Worm (Caenorhabditis elegans) whole organism, young adult: ENCODE results near the gene dnj-5.
A peak's percentile ranks its signal among the peaks of the same experiment; 100 is the strongest.

Experiments used
- B0035.1 ChIP-seq: sonication (generic microtip); optimal IDR thresholded peaks from 2 replicates; lab custom pipeline; 2016; ENCODE audit warnings: missing genetic modification characterization, mild to moderate bottlenecking, missing compliant biosample characterization, missing genotype, missing genetic modification reagents
- B0261.1 ChIP-seq: sonication (generic microtip); optimal IDR thresholded peaks from 2 replicates; lab custom pipeline; 2016; ENCODE audit warnings: mild to moderate bottlenecking, missing genetic modification characterization, moderate library complexity, missing compliant biosample characterization
- B0336.3 ChIP-seq: fragments of 200-800 bp; sonication (Bioruptor generic); IDR thresholded peaks from 2 replicates; pipeline ENCODE4 v1.3.6; 2022; ENCODE audit warnings: missing genetic modification characterization, missing compliant biosample characterization
- C17E4.6 ChIP-seq: fragments of 200-800 bp; sonication (Bioruptor generic); IDR thresholded peaks from 2 replicates; pipeline ENCODE4 v1.3.6; 2022; ENCODE audit warnings: missing genetic modification reagents, missing genetic modification characterization, missing compliant biosample characterization
- D2030.7 ChIP-seq: fragments of 200-800 bp; sonication (Bioruptor generic); IDR thresholded peaks from 2 replicates; pipeline ENCODE4 v1.3.6; 2022; ENCODE audit warnings: missing genetic modification reagents, missing genetic modification characterization, missing compliant biosample characterization
- F23B12.7 ChIP-seq: sonication (generic microtip); optimal IDR thresholded peaks from 2 replicates; lab custom pipeline; 2017; ENCODE audit warnings: missing genetic modification characterization, mild to moderate bottlenecking, missing compliant biosample characterization, antibody characterized with exemption, moderate library complexity; ENCODE audit not compliant: insufficient read depth
- F33H1.4 ChIP-seq: fragments of 200-800 bp; sonication (Bioruptor generic); IDR thresholded peaks from 2 replicates; pipeline ENCODE4 v1.3.6; 2022; ENCODE audit warnings: missing genetic modification reagents, missing genetic modification characterization, missing compliant biosample characterization
- F52B5.7 ChIP-seq: sonication (generic microtip); optimal IDR thresholded peaks from 2 replicates; lab custom pipeline; 2016; ENCODE audit warnings: mild to moderate bottlenecking, missing genetic modification characterization, missing compliant biosample characterization
- Y56A3A.18 ChIP-seq: fragments of 200-800 bp; sonication (Bioruptor generic); IDR thresholded peaks from 2 replicates; pipeline ENCODE4 v1.3.6; 2022; ENCODE audit warnings: missing genetic modification reagents, missing genetic modification characterization, missing compliant biosample characterization
- Y67H2A.10 ChIP-seq: fragments of 200-800 bp; sonication (Bioruptor generic); conservative IDR thresholded peaks from 2 replicates; pipeline ENCODE4 v1.3.6; 2022; ENCODE audit warnings: missing genetic modification reagents, missing genetic modification characterization, missing compliant biosample characterization
- Y95B8A.8 ChIP-seq: fragments of 200-800 bp; sonication (Bioruptor generic); IDR thresholded peaks from 2 replicates; pipeline ENCODE4 v1.3.6; 2022; ENCODE audit warnings: missing genetic modification reagents, missing genetic modification characterization, missing compliant biosample characterization
- ama-1 ChIP-seq, 3 experiments: fragments of 150-350 bp in 1 of 3; sonication (generic microtip) in 2 of 3; optimal IDR thresholded peaks; 2 replicates each; lab custom pipeline; 2014 to 2018; ENCODE audit warnings: missing biosample characterization in 2 of 3, missing genetic modification characterization in 2 of 3, missing genetic modification reagents in 2 of 3
- aptf-3 ChIP-seq: fragments of 200-800 bp; sonication (Bioruptor generic); IDR thresholded peaks from 2 replicates; pipeline ENCODE4 v1.3.6; 2022; ENCODE audit warnings: missing genetic modification characterization, missing compliant biosample characterization
- attf-5 ChIP-seq: fragments of 200-800 bp; sonication (Bioruptor generic); optimal IDR thresholded peaks from 2 replicates; lab custom pipeline; 2018; ENCODE audit warnings: mild to moderate bottlenecking, missing genetic modification characterization, missing compliant biosample characterization
- bed-1 ChIP-seq: fragments of 200-800 bp; sonication (Bioruptor generic); IDR thresholded peaks from 2 replicates; pipeline ENCODE4 v1.3.6; 2022; ENCODE audit warnings: missing genetic modification reagents, missing genetic modification characterization, missing compliant biosample characterization
- ccch-3 ChIP-seq: fragments of 200-800 bp; sonication (Bioruptor generic); optimal IDR thresholded peaks from 2 replicates; lab custom pipeline; 2018; ENCODE audit warnings: mild to moderate bottlenecking, missing genetic modification characterization, missing compliant biosample characterization
- ceh-100 ChIP-seq: fragments of 200-800 bp; sonication (Bioruptor generic); IDR thresholded peaks from 2 replicates; pipeline ENCODE4 v1.3.6; 2022; ENCODE audit warnings: missing genetic modification reagents, missing genetic modification characterization, missing compliant biosample characterization
- ceh-40 ChIP-seq: fragments of 200-800 bp; sonication (Bioruptor generic); IDR thresholded peaks from 2 replicates; pipeline ENCODE4 v1.3.6; 2022; ENCODE audit warnings: missing genetic modification characterization, missing compliant biosample characterization
- die-1 ChIP-seq: sonication (generic microtip); optimal IDR thresholded peaks from 2 replicates; lab custom pipeline; 2016; ENCODE audit warnings: missing genotype, mild to moderate bottlenecking, missing genetic modification characterization, missing compliant biosample characterization
- dox-1 ChIP-seq: fragments of 200-800 bp; sonication (Bioruptor generic); IDR thresholded peaks from 2 replicates; pipeline ENCODE4 v1.3.6; 2022; ENCODE audit warnings: missing genetic modification reagents, missing genetic modification characterization, missing compliant biosample characterization
- dpl-1 ChIP-seq: fragments of 150-350 bp; optimal IDR thresholded peaks from 2 replicates; lab custom pipeline; 2014; ENCODE audit warnings: missing biosample characterization, missing genetic modification reagents, missing genetic modification characterization
- egrh-3 ChIP-seq: fragments of 200-800 bp; sonication (Bioruptor generic); IDR thresholded peaks from 2 replicates; pipeline ENCODE4 v1.3.6; 2022; ENCODE audit warnings: missing genetic modification reagents, missing genetic modification characterization, missing compliant biosample characterization
- hlh-12 ChIP-seq: sonication (generic microtip); optimal IDR thresholded peaks from 2 replicates; lab custom pipeline; 2016; ENCODE audit warnings: missing genetic modification characterization, missing compliant biosample characterization
- hmg-1.2 ChIP-seq: fragments of 200-800 bp; sonication (Bioruptor generic); IDR thresholded peaks from 2 replicates; pipeline ENCODE4 v1.3.6; 2022; ENCODE audit warnings: missing genetic modification reagents, missing genetic modification characterization, missing compliant biosample characterization
- hmg-20 ChIP-seq: fragments of 200-800 bp; sonication (Bioruptor generic); IDR thresholded peaks from 2 replicates; pipeline ENCODE4 v1.3.6; 2022; ENCODE audit warnings: missing genetic modification reagents, missing genetic modification characterization, missing compliant biosample characterization
- let-526 ChIP-seq: fragments of 200-800 bp; sonication (Bioruptor generic); IDR thresholded peaks from 2 replicates; pipeline ENCODE4 v1.3.6; 2022; ENCODE audit warnings: missing genetic modification reagents, missing genetic modification characterization, missing compliant biosample characterization
- lin-26 ChIP-seq: fragments of 200-800 bp; sonication (Bioruptor generic); IDR thresholded peaks from 2 replicates; pipeline ENCODE4 v1.3.6; 2022; ENCODE audit warnings: missing genetic modification reagents, missing genetic modification characterization, missing compliant biosample characterization
- lin-40 ChIP-seq: sonication (generic microtip); optimal IDR thresholded peaks from 2 replicates; lab custom pipeline; 2016; ENCODE audit warnings: missing genetic modification characterization, mild to moderate bottlenecking, missing compliant biosample characterization, missing genotype, missing genetic modification reagents
- lir-1 ChIP-seq: fragments of 200-800 bp; sonication (Bioruptor generic); conservative IDR thresholded peaks from 2 replicates; pipeline ENCODE4 v1.3.6; 2022; ENCODE audit warnings: missing genetic modification reagents, missing genetic modification characterization, missing compliant biosample characterization
- lsl-1 ChIP-seq: fragments of 200-800 bp; sonication (Bioruptor generic); optimal IDR thresholded peaks from 2 replicates; lab custom pipeline; 2018; ENCODE audit warnings: mild to moderate bottlenecking, missing genetic modification characterization, moderate library complexity, missing compliant biosample characterization
- madf-6 ChIP-seq: fragments of 200-800 bp; sonication (Bioruptor generic); IDR thresholded peaks from 2 replicates; pipeline ENCODE4 v1.3.6; 2022; ENCODE audit warnings: missing genetic modification reagents, missing genetic modification characterization, missing compliant biosample characterization
- nhr-27 ChIP-seq: fragments of 200-800 bp; sonication (Bioruptor generic); optimal IDR thresholded peaks from 2 replicates; lab custom pipeline; 2018; ENCODE audit warnings: mild to moderate bottlenecking, missing genetic modification characterization, moderate library complexity, missing compliant biosample characterization
- nhr-90 ChIP-seq: sonication (generic microtip); optimal IDR thresholded peaks from 2 replicates; lab custom pipeline; 2016; ENCODE audit warnings: missing genotype, mild to moderate bottlenecking, missing genetic modification characterization, missing compliant biosample characterization
- rec-8 ChIP-seq, 2 experiments: sonication (generic microtip); optimal IDR thresholded peaks; 2 replicates each; lab custom pipeline; 2016; ENCODE audit warnings: mild to moderate bottlenecking in 2 of 2, missing genetic modification characterization in 2 of 2, missing genetic modification reagents in 2 of 2, missing genotype in 2 of 2, missing biosample characterization in 1 of 2, missing compliant biosample characterization in 1 of 2, moderate library complexity in 1 of 2
- rpc-1 ChIP-seq, 2 experiments: fragments of 150-350 bp in 1 of 2; sonication (generic microtip) in 1 of 2; optimal IDR thresholded peaks; 2 replicates each; lab custom pipeline; 2014 to 2018; ENCODE audit warnings: missing biosample characterization in 1 of 2, missing genetic modification characterization in 1 of 2, missing genetic modification reagents in 1 of 2, missing genotype in 1 of 2
- snpc-1.3 ChIP-seq: sonication (generic microtip); optimal IDR thresholded peaks from 2 replicates; lab custom pipeline; 2017; ENCODE audit warnings: missing genetic modification characterization, mild to moderate bottlenecking, missing compliant biosample characterization, antibody characterized with exemption, moderate library complexity, missing genotype, missing genetic modification reagents; ENCODE audit not compliant: insufficient read depth
- snpc-3.4 ChIP-seq: sonication (generic microtip); optimal IDR thresholded peaks from 2 replicates; lab custom pipeline; 2017; ENCODE audit warnings: missing genetic modification characterization, mild to moderate bottlenecking, missing compliant biosample characterization, antibody characterized with exemption, moderate library complexity, missing genotype, missing genetic modification reagents
- somi-1 ChIP-seq: fragments of 200-800 bp; sonication (Bioruptor generic); optimal IDR thresholded peaks from 2 replicates; lab custom pipeline; 2018; ENCODE audit warnings: mild to moderate bottlenecking, missing genetic modification characterization, missing compliant biosample characterization
- tbp1 ChIP-seq: fragments of 200-800 bp; sonication (Bioruptor generic); optimal IDR thresholded peaks from 2 replicates; lab custom pipeline; 2018; ENCODE audit warnings: mild to moderate bottlenecking, missing genetic modification characterization, missing compliant biosample characterization
- tbx-9 ChIP-seq: sonication (generic microtip); optimal IDR thresholded peaks from 2 replicates; lab custom pipeline; 2016; ENCODE audit warnings: borderline replicate concordance, missing genetic modification characterization, inconsistent platforms, missing compliant biosample characterization
- unc-130 ChIP-seq: sonication (generic microtip); optimal IDR thresholded peaks from 2 replicates; lab custom pipeline; 2016; ENCODE audit warnings: missing genetic modification reagents, missing genetic modification characterization, missing compliant biosample characterization
- xnd-1 ChIP-seq: sonication (generic microtip); optimal IDR thresholded peaks from 2 replicates; lab custom pipeline; 2016; ENCODE audit warnings: missing genotype, missing genetic modification reagents, missing genetic modification characterization, missing compliant biosample characterization
- zfh-2 ChIP-seq: fragments of 200-800 bp; sonication (Bioruptor generic); conservative IDR thresholded peaks from 2 replicates; pipeline ENCODE4 v1.3.6; 2022; ENCODE audit warnings: missing genetic modification reagents, missing genetic modification characterization, missing compliant biosample characterization
- zim-3 ChIP-seq: sonication (generic microtip); optimal IDR thresholded peaks from 2 replicates; lab custom pipeline; 2017; ENCODE audit warnings: mild to moderate bottlenecking, missing genetic modification characterization, moderate library complexity, missing compliant biosample characterization
- ztf-18 ChIP-seq: sonication (generic microtip); optimal IDR thresholded peaks from 2 replicates; lab custom pipeline; 2016; ENCODE audit warnings: missing genotype, mild to moderate bottlenecking, missing genetic modification characterization, missing compliant biosample characterization
- ztf-25 ChIP-seq: fragments of 200-800 bp; sonication (Bioruptor generic); IDR thresholded peaks from 2 replicates; pipeline ENCODE4 v1.3.6; 2022; ENCODE audit warnings: missing genetic modification reagents, missing genetic modification characterization, missing compliant biosample characterization
- ztf-26 ChIP-seq: sonication (generic microtip); optimal IDR thresholded peaks from 2 replicates; lab custom pipeline; 2017; ENCODE audit warnings: missing genetic modification characterization, missing compliant biosample characterization
- ztf-28 ChIP-seq: fragments of 200-800 bp; sonication (Bioruptor generic); IDR thresholded peaks from 2 replicates; pipeline ENCODE4 v1.3.6; 2022; ENCODE audit warnings: missing genetic modification reagents, missing genetic modification characterization, missing compliant biosample characterization

Gene dnj-5

ce11 chrII:6891176-6891575 lies 33.1 kb upstream of the dnj-5 start (continued):
- TF ChIP-seq rec-8 (tag; optimal IDR thresholded peaks at IDR 0.05; lab: Kevin White, UChicago): no peak
- TF ChIP-seq attf-5 (GFP tag; lab: Kevin White, UChicago): peak; percentile 55
- TF ChIP-seq D2030.7: no peak
- no peak for TF ChIP-seq F33H1.4
- no peak for TF ChIP-seq aptf-3 (GFP tag; lab: Robert Waterston, UW)
- no peak for TF ChIP-seq C17E4.6 (GFP tag; lab: Robert Waterston, UW)
- TF ChIP-seq snpc-1.3 (tag; lab: Kevin White, UChicago): no peak
- TF ChIP-seq zim-3 (tag; lab: Kevin White, UChicago): no peak
- peak; percentile 42 for TF ChIP-seq hmg-1.2 (GFP tag; lab: Robert Waterston, UW)
- TF ChIP-seq dox-1: peak; percentile 43; the same call in 1 of the 2 replicates
- TF ChIP-seq snpc-3.4 (tag; lab: Kevin White, UChicago): no peak
- TF ChIP-seq bed-1 (GFP tag; lab: Robert Waterston, UW): no peak
- TF ChIP-seq Y56A3A.18 (GFP tag; lab: Robert Waterston, UW): peak; percentile 67; the same call in 1 of the 2 replicates
- TF ChIP-seq B0336.3 (GFP tag; lab: Robert Waterston, UW): no peak; the same call in 1 of the 2 replicates
- no peak for TF ChIP-seq xnd-1
- 0 out of 2 replicates have a peak, but pooled peaks have one; percentile 39 for TF ChIP-seq madf-6
- no peak for TF ChIP-seq tbx-9 (tag; lab: Kevin White, UChicago)
- TF ChIP-seq lin-26 (GFP tag; lab: Robert Waterston, UW): peak; percentile 71
- TF ChIP-seq ztf-25: no peak
- no peak for TF ChIP-seq Y67H2A.10 (GFP tag; lab: Robert Waterston, UW)
- TF ChIP-seq dpl-1 (GFP tag; lab: Kevin White, UChicago): no peak
- no peak for TF ChIP-seq F23B12.7
- TF ChIP-seq let-526 (GFP tag; lab: Robert Waterston, UW): 0 out of 2 replicates have a peak, but pooled peaks have one; percentile 42
- TF ChIP-seq ztf-26 (tag; lab: Kevin White, UChicago): peak; percentile 49
- TF ChIP-seq lir-1 (GFP tag; lab: Robert Waterston, UW): no peak
- no peak for TF ChIP-seq ceh-40 (GFP tag; lab: Robert Waterston, UW)
- peak; percentile 30 for TF ChIP-seq somi-1 (GFP tag; lab: Kevin White, UChicago)
- TF ChIP-seq hmg-20 (GFP tag; lab: Robert Waterston, UW): 0 out of 2 replicates have a peak, but pooled peaks have one; percentile 15
- TF ChIP-seq die-1 (tag; lab: Kevin White, UChicago): no peak
- TF ChIP-seq ztf-28 (GFP tag; lab: Robert Waterston, UW): no peak
- TF ChIP-seq zfh-2 (GFP tag; lab: Robert Waterston, UW): peak; percentile 91
- TF ChIP-seq F52B5.7 (tag; lab: Kevin White, UChicago): no peak
- TF ChIP-seq ztf-18 (tag; lab: Kevin White, UChicago): peak; percentile 9
- TF ChIP-seq hlh-12 (tag; lab: Kevin White, UChicago): no peak
- no peak for TF ChIP-seq unc-130 (GFP tag; lab: Kevin White, UChicago)
- TF ChIP-seq ama-1 (optimal IDR thresholded peaks at IDR 0.05; lab: Kevin White, UChicago): peak; percentile 66
- no peak for TF ChIP-seq ama-1 (GFP tag; optimal IDR thresholded peaks at IDR 0.05; lab: Kevin White, UChicago)
- TF ChIP-seq egrh-3: peak; percentile 60
- TF ChIP-seq nhr-90: peak; percentile 63
- TF ChIP-seq lin-40 (tag; lab: Kevin White, UChicago): no peak
- TF ChIP-seq ceh-100 (GFP tag; lab: Robert Waterston, UW): no peak
- no peak for TF ChIP-seq nhr-27
- TF ChIP-seq tbp1 (GFP tag; lab: Kevin White, UChicago): peak; percentile 22
- no peak for TF ChIP-seq ccch-3 (GFP tag; lab: Kevin White, UChicago)
- no peak for TF ChIP-seq Y95B8A.8 (GFP tag; lab: Robert Waterston, UW)
- no peak for TF ChIP-seq rpc-1 (optimal IDR thresholded peaks at IDR 0.05; lab: Kevin White, UChicago)
- TF ChIP-seq rpc-1 (tag; optimal IDR thresholded peaks at IDR 0.05; lab: Kevin White, UChicago): no peak
- no peak for TF ChIP-seq B0035.1
- no peak for TF ChIP-seq B0261.1 (tag; lab: Kevin White, UChicago)
- no peak for TF ChIP-seq lsl-1 (GFP tag; lab: Kevin White, UChicago)
